Worm (Caenorhabditis elegans): ENCODE results near the gene gst-2.

Gene gst-2

ce11 chrIV:10128446-10128845 lies 13.4 kb downstream of the gst-2 start:
- TF ChIP-seq ztf-23 (GFP tag; IDR thresholded peaks at IDR 0.05) (no peak), klf-2 (GFP tag; conservative IDR thresholded peaks at IDR 0.05) (no peak), ztf-29 (GFP tag; IDR thresholded peaks at IDR 0.05) (no peak), tab-1 (GFP tag; IDR thresholded peaks at IDR 0.05) (no peak), flt-1 (GFP tag; IDR thresholded peaks at IDR 0.05) (no peak), ref-1 (GFP tag; conservative IDR thresholded peaks at IDR 0.05) (no peak), cog-1 (tag; optimal IDR thresholded peaks at IDR 0.05) (no peak), med-1 (GFP tag; optimal IDR thresholded peaks at IDR 0.05; ENCODE audit: insufficient read depth) (no peak), T22C8.4 (GFP tag; IDR thresholded peaks at IDR 0.05) (no peak)

DNA sequence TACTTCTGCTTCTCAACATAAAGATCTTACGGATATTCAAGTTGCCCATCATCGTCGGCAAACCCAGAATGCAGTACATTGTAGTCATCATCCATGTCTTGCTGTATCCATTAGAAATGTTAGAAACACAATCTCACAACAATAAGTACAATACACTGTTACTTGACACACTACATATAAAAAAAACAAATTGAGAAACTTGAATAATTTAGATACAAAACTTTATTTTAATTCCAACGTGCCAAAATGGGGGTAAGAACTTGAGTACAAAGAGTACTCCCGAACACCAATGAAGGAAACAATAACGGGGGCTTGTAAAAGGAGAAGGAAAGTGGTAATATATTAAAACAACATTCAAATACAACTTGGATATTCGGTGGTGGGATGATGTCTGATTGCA lies 15.3 kb downstream of the gst-2 start, which contains the start of gene ctf-18:
Gene ctf-18 (minus strand): TSS at position 101 of the 400 bp plus-strand sequence.
- no peak for TF ChIP-seq cog-1 (tag; optimal IDR thresholded peaks at IDR 0.05)
- no peak for TF ChIP-seq ztf-23 (GFP tag; IDR thresholded peaks at IDR 0.05)
- TF ChIP-seq med-1 (GFP tag; optimal IDR thresholded peaks at IDR 0.05; ENCODE audit: insufficient read depth) = no peak
- TF ChIP-seq ref-1 (GFP tag; conservative IDR thresholded peaks at IDR 0.05) = no peak
- no peak for TF ChIP-seq klf-2 (GFP tag; conservative IDR thresholded peaks at IDR 0.05)
- TF ChIP-seq ztf-29 (GFP tag; IDR thresholded peaks at IDR 0.05) = no peak
- no peak for TF ChIP-seq T22C8.4 (GFP tag; IDR thresholded peaks at IDR 0.05)
- no peak for TF ChIP-seq tab-1 (GFP tag; IDR thresholded peaks at IDR 0.05)
- TF ChIP-seq flt-1 (GFP tag; IDR thresholded peaks at IDR 0.05) = no peak

DNA sequence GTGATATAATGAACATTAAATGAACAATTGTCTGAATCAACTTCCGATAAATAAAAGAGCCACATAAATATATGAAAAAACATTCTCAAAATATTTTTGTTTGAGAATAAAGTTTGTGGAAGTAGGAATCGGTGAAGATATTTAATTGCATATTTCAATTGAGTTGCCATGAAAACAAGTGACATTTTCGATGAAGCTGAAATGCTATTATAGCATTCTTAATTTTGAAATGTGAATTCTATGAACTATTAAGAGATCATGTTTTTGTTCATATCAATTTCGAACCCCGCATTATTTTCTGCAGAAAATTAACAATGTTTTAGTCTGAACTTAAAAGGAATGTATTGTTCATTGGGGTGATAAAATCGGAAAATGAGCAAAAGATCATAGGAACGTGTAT lies 19.7 kb downstream of the gst-2 start, which contains the start of gene irld-21:
Gene irld-21 (minus strand): TSS at position 101 of the 400 bp plus-strand sequence.
- TF ChIP-seq cog-1 (tag; optimal IDR thresholded peaks at IDR 0.05) (no peak), tab-1 (GFP tag; IDR thresholded peaks at IDR 0.05) (no peak), ztf-29 (GFP tag; IDR thresholded peaks at IDR 0.05) (no peak), ref-1 (GFP tag; conservative IDR thresholded peaks at IDR 0.05) (no peak), T22C8.4 (GFP tag; IDR thresholded peaks at IDR 0.05) (no peak), med-1 (GFP tag; optimal IDR thresholded peaks at IDR 0.05; ENCODE audit: insufficient read depth) (no peak), klf-2 (GFP tag; conservative IDR thresholded peaks at IDR 0.05) (no peak), flt-1 (GFP tag; IDR thresholded peaks at IDR 0.05) (no peak)

DNA sequence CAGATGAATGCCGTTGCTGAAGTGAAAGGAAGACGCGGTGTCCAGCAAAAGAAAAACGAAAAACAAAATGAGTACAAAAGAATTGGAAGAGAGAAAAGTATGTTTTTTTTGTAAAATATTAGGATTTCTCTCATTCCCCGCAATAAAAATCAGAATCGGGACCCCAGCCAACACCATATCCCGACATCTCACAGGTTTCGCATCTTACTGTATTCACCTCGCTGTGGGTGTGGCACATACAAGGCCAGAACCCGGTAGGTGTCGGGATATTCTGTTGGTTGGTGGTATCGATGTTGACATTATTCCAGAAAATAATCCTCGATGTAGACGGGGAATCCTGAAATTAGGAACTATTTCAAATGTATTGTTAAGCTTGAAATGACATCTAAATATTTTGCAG lies 25.1 kb downstream of the gst-2 start:
- TF ChIP-seq klf-2 (GFP tag; conservative IDR thresholded peaks at IDR 0.05) (no peak), ref-1 (GFP tag; conservative IDR thresholded peaks at IDR 0.05) (no peak), cog-1 (tag; optimal IDR thresholded peaks at IDR 0.05) (no peak), med-1 (GFP tag; optimal IDR thresholded peaks at IDR 0.05; ENCODE audit: insufficient read depth) (no peak), ztf-29 (GFP tag; IDR thresholded peaks at IDR 0.05) (no peak), flt-1 (GFP tag; IDR thresholded peaks at IDR 0.05) (no peak), T22C8.4 (GFP tag; IDR thresholded peaks at IDR 0.05) (no peak), tab-1 (GFP tag; IDR thresholded peaks at IDR 0.05) (no peak), ztf-23 (GFP tag; IDR thresholded peaks at IDR 0.05) (no peak)

DNA sequence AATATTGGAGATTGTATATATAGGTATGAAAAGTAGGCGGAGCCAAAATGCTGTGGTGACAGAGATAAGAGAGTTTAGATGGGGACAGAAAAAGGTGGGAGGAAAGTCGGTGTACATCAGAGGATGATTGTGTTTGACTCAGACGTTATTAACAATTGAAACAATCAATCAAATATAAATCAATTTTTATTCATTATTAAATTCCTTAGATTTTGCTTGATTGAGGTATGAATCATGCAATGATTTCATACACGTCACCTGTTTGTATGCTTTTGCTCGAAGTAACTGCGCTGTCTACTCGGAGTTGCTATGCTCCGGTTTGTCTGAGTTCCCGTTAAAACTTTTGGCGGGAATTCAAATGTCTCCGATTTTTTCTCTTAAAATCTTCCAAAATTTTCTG lies 26.7 kb downstream of the gst-2 start, which contains the start of gene C04G2.10:
Gene C04G2.10 (plus strand): TSS at position 301 of the 400 bp plus-strand sequence.
- TF ChIP-seq cog-1 (tag; optimal IDR thresholded peaks at IDR 0.05) (no peak), ref-1 (GFP tag; conservative IDR thresholded peaks at IDR 0.05) (no peak), klf-2 (GFP tag; conservative IDR thresholded peaks at IDR 0.05) (no peak), med-1 (GFP tag; optimal IDR thresholded peaks at IDR 0.05; ENCODE audit: insufficient read depth) (no peak), T22C8.4 (GFP tag; IDR thresholded peaks at IDR 0.05) (no peak), tab-1 (GFP tag; IDR thresholded peaks at IDR 0.05) (no peak), ztf-23 (GFP tag; IDR thresholded peaks at IDR 0.05) (no peak), ztf-29 (GFP tag; IDR thresholded peaks at IDR 0.05) (no peak), flt-1 (GFP tag; IDR thresholded peaks at IDR 0.05) (no peak)

DNA sequence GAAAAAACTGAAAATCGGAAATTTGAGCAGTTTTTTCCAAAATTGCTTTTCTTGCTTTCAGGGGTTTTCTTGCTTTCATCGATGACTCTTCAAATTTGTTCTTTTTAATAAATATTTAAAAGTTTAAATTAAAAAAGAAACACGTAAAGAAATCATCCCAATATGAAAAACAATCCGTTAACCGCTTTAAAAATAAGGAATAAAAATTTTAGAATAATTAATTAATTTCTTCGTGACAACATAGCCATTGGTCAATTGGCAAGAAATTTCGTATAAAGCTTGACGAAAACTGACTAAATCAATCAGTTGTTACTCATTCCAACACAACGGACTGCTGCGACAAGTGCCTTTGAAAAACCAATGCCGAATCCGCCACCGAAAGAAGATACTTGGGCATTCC lies 29.3 kb downstream of the gst-2 start, which contains the start of gene nsph-3.2:
Gene nsph-3.2 (plus strand): TSS at position 301 of the 400 bp plus-strand sequence.
- no peak for TF ChIP-seq ztf-29 (GFP tag; IDR thresholded peaks at IDR 0.05)
- no peak for TF ChIP-seq tab-1 (GFP tag; IDR thresholded peaks at IDR 0.05)
- no peak for TF ChIP-seq T22C8.4 (GFP tag; IDR thresholded peaks at IDR 0.05)
- TF ChIP-seq flt-1 (GFP tag; IDR thresholded peaks at IDR 0.05) = no peak
- TF ChIP-seq ztf-23 (GFP tag; IDR thresholded peaks at IDR 0.05) = no peak
- TF ChIP-seq cog-1 (tag; optimal IDR thresholded peaks at IDR 0.05) = no peak
- TF ChIP-seq med-1 (GFP tag; optimal IDR thresholded peaks at IDR 0.05; ENCODE audit: insufficient read depth) = no peak
- TF ChIP-seq ref-1 (GFP tag; conservative IDR thresholded peaks at IDR 0.05) = no peak
- no peak for TF ChIP-seq klf-2 (GFP tag; conservative IDR thresholded peaks at IDR 0.05)

DNA sequence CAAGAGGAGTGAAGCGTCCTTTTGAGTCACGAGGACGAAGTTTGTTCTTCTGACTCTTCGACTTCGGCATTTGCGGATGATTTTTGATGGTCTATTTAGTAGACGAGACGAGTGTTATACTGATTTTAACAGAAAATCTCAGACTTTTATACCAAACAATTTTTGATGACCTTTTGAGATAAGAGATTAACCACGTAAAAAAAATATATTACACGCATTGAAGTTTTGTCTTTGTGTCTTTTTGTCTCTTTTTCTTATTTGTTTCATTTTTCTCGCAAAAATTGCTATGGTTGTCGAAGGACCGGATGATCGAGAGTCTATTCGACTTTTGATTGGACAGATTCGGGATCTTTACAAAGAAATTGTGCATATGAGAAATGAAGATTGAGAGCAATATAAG lies 30.4 kb downstream of the gst-2 start, which contains the start of gene spch-1:
Gene spch-1 (minus strand): TSS at position 101 of the 400 bp plus-strand sequence.
- TF ChIP-seq ref-1 (GFP tag; conservative IDR thresholded peaks at IDR 0.05) (no peak), ztf-23 (GFP tag; IDR thresholded peaks at IDR 0.05) (no peak), T22C8.4 (GFP tag; IDR thresholded peaks at IDR 0.05) (no peak), med-1 (GFP tag; optimal IDR thresholded peaks at IDR 0.05; ENCODE audit: insufficient read depth) (no peak), cog-1 (tag; optimal IDR thresholded peaks at IDR 0.05) (no peak), tab-1 (GFP tag; IDR thresholded peaks at IDR 0.05) (no peak), flt-1 (GFP tag; IDR thresholded peaks at IDR 0.05) (no peak), ztf-29 (GFP tag; IDR thresholded peaks at IDR 0.05) (no peak), klf-2 (GFP tag; conservative IDR thresholded peaks at IDR 0.05) (no peak)

ce11 chrIV:10110870-10111269 lies 31.0 kb downstream of the gst-2 start:
- TF ChIP-seq tab-1 (GFP tag; IDR thresholded peaks at IDR 0.05) = no peak
- no peak for TF ChIP-seq cog-1 (tag; optimal IDR thresholded peaks at IDR 0.05)
- TF ChIP-seq ztf-23 (GFP tag; IDR thresholded peaks at IDR 0.05) = no peak
- no peak for TF ChIP-seq klf-2 (GFP tag; conservative IDR thresholded peaks at IDR 0.05)
- TF ChIP-seq ref-1 (GFP tag; conservative IDR thresholded peaks at IDR 0.05) = no peak
- no peak for TF ChIP-seq med-1 (GFP tag; optimal IDR thresholded peaks at IDR 0.05; ENCODE audit: insufficient read depth)
- TF ChIP-seq flt-1 (GFP tag; IDR thresholded peaks at IDR 0.05) = no peak

DNA sequence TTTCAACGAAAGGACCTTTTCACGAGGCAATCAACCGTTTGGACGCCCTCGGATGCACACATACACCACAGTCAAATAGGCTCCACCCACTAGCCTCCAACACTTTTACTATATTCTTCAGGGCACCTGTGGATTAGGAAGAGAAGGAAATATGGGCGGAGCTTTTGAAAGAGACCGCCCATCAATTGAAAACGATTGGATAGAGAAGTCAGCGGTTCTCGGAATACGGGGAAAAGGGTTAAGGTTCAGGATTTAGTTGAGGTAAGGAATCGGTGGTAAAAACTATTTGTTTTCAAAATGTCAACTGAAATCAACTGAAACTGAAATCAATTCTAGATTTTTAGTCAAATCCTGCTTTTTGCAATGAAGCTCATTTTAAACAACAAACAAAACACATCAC lies 31.4 kb downstream of the gst-2 start, which contains the start of gene egl-38:
Gene egl-38 (minus strand): TSS at position 101 of the 400 bp plus-strand sequence.
- TF ChIP-seq flt-1 (GFP tag; IDR thresholded peaks at IDR 0.05) (no peak), tab-1 (GFP tag; IDR thresholded peaks at IDR 0.05) (no peak), T22C8.4 (GFP tag; IDR thresholded peaks at IDR 0.05) (no peak), klf-2 (GFP tag; conservative IDR thresholded peaks at IDR 0.05) (no peak)

ce11 chrIV:10096881-10097280 lies 45.0 kb downstream of the gst-2 start, which contains the start of gene dis-3:
Gene dis-3, plus strand, starts transcription at chrIV:10097202.
- TF ChIP-seq cog-1 (tag; optimal IDR thresholded peaks at IDR 0.05) (no peak), ztf-23 (GFP tag; IDR thresholded peaks at IDR 0.05) (no peak), T22C8.4 (GFP tag; IDR thresholded peaks at IDR 0.05) (no peak), ztf-29 (GFP tag; IDR thresholded peaks at IDR 0.05) (no peak), tab-1 (GFP tag; IDR thresholded peaks at IDR 0.05) (no peak), ref-1 (GFP tag; conservative IDR thresholded peaks at IDR 0.05) (no peak), klf-2 (GFP tag; conservative IDR thresholded peaks at IDR 0.05) (no peak), flt-1 (GFP tag; IDR thresholded peaks at IDR 0.05) (no peak), med-1 (GFP tag; optimal IDR thresholded peaks at IDR 0.05; ENCODE audit: insufficient read depth) (no peak)

Measured in whole organism, midembryonic.